Fruit fly (Drosophila melanogaster) whole organism, wandering third instar larva: ENCODE data around the gene CG44195.
A peak's percentile ranks its signal among the peaks of the same experiment; 100 is the strongest.

Source experiments
- Abd-B ChIP-seq: fragments of >200 bp; optimal IDR thresholded peaks from 2 replicates; lab custom pipeline; 2017; ENCODE audit warnings: missing biosample characterization, missing genetic modification characterization
- CG32264 ChIP-seq: fragments of 200-800 bp; sonication (Bioruptor generic); optimal IDR thresholded peaks from 2 replicates; lab custom pipeline; 2016; ENCODE audit warnings: missing biosample characterization, missing genetic modification characterization
- CG9705 ChIP-seq: fragments of 200-800 bp; sonication (Bioruptor generic); optimal IDR thresholded peaks from 2 replicates; lab custom pipeline; 2018; ENCODE audit warnings: missing biosample characterization, mild to moderate bottlenecking, missing genetic modification characterization
- CrebA ChIP-seq: fragments of 200-800 bp; sonication (Bioruptor generic); optimal IDR thresholded peaks from 2 replicates; lab custom pipeline; 2016; ENCODE audit warnings: missing biosample characterization, mild to moderate bottlenecking, missing genetic modification characterization, borderline replicate concordance
- Dfd ChIP-seq: fragments of >200 bp; optimal IDR thresholded peaks from 2 replicates; lab custom pipeline; 2017; ENCODE audit warnings: missing biosample characterization, missing genetic modification characterization
- Dif ChIP-seq: fragments of 200-275, 200-300 bp; sonication (Bioruptor generic); optimal IDR thresholded peaks from 2 replicates; lab custom pipeline; 2018; ENCODE audit warnings: missing biosample characterization, missing genetic modification characterization; ENCODE audit not compliant: partially characterized antibody
- GATAd ChIP-seq: sonication (Bioruptor generic); optimal IDR thresholded peaks from 2 replicates; lab custom pipeline; 2016; ENCODE audit warnings: missing biosample characterization, missing genetic modification characterization
- HLH106 ChIP-seq: fragments of 200-800 bp; optimal IDR thresholded peaks from 3 replicates; lab custom pipeline; 2019; ENCODE audit warnings: missing biosample characterization, mild to moderate bottlenecking, missing genetic modification characterization, moderate library complexity
- Hnf4 ChIP-seq: fragments of 200-800 bp; sonication (Bioruptor generic); optimal IDR thresholded peaks from 2 replicates; lab custom pipeline; 2016; ENCODE audit warnings: missing biosample characterization, mild to moderate bottlenecking, missing genetic modification characterization
- Hr78 ChIP-seq: fragments of >200 bp; optimal IDR thresholded peaks from 2 replicates; lab custom pipeline; 2017; ENCODE audit warnings: missing biosample characterization, missing genetic modification characterization
- Hr83 ChIP-seq: fragments of 200-300 bp; sonication (Bioruptor generic); optimal IDR thresholded peaks from 2 replicates; lab custom pipeline; 2016; ENCODE audit warnings: missing biosample characterization, mild to moderate bottlenecking, missing genetic modification characterization, moderate library complexity; ENCODE audit not compliant: poor library complexity, severe bottlenecking
- Jra ChIP-seq: sonication (Bioruptor generic); optimal IDR thresholded peaks from 2 replicates; lab custom pipeline; 2016; ENCODE audit warnings: missing biosample characterization, missing genetic modification characterization
- Mio ChIP-seq: sonication (Bioruptor generic); optimal IDR thresholded peaks from 2 replicates; lab custom pipeline; 2016; ENCODE audit warnings: missing biosample characterization, missing genetic modification characterization
- Myc ChIP-seq: fragments of >200 bp; optimal IDR thresholded peaks from 2 replicates; lab custom pipeline; 2017
- N ChIP-seq: fragments of >200 bp; optimal IDR thresholded peaks from 2 replicates; lab custom pipeline; 2018; ENCODE audit warnings: missing biosample characterization, missing external identifiers, missing genetic modification characterization
- OdsH ChIP-seq: fragments of 200-800 bp; sonication (Bioruptor generic); optimal IDR thresholded peaks from 2 replicates; lab custom pipeline; 2016; ENCODE audit warnings: missing biosample characterization, mild to moderate bottlenecking, missing genetic modification characterization
- Rel ChIP-seq, 2 experiments: fragments of 200-800 bp; sonication (Bioruptor generic) in 1 of 2; optimal IDR thresholded peaks; 2 replicates in 1 of 2; 3 replicates in 1 of 2; lab custom pipeline; 2016 to 2019; ENCODE audit warnings: mild to moderate bottlenecking in 2 of 2, missing biosample characterization in 2 of 2, missing genetic modification characterization in 2 of 2, moderate library complexity in 1 of 2
- Sp1 ChIP-seq: fragments of 200-800 bp; sonication (Bioruptor generic); optimal IDR thresholded peaks from 3 replicates; lab custom pipeline; 2019; ENCODE audit warnings: missing biosample characterization, mild to moderate bottlenecking, missing genetic modification characterization, moderate library complexity
- Vsx2 ChIP-seq: fragments of 200-300, 225-300 bp; sonication (Bioruptor generic); optimal IDR thresholded peaks from 2 replicates; lab custom pipeline; 2018; ENCODE audit warnings: missing biosample characterization, missing genetic modification characterization; ENCODE audit not compliant: partially characterized antibody
- br ChIP-seq: fragments of 200-800 bp; sonication (Bioruptor generic); optimal IDR thresholded peaks from 2 replicates; lab custom pipeline; 2016; ENCODE audit warnings: missing biosample characterization, missing genetic modification characterization
- brk ChIP-seq: fragments of 200-800 bp; sonication (Bioruptor generic); optimal IDR thresholded peaks from 2 replicates; lab custom pipeline; 2016; ENCODE audit warnings: missing biosample characterization, mild to moderate bottlenecking, missing genetic modification characterization
- dl ChIP-seq, 2 experiments: fragments of 175-275, 200-275 bp in 1 of 2; fragments of 200-275 bp in 1 of 2; sonication (Bioruptor generic); optimal IDR thresholded peaks; lab custom pipeline; 2018; ENCODE audit warnings: mild to moderate bottlenecking in 2 of 2, missing biosample characterization in 2 of 2, missing genetic modification characterization in 2 of 2, moderate library complexity in 2 of 2; ENCODE audit not compliant: partially characterized antibody in 2 of 2, insufficient read depth in 1 of 2
- dmrt93B ChIP-seq: fragments of 200-800 bp; sonication (Bioruptor generic); optimal IDR thresholded peaks from 2 replicates; lab custom pipeline; 2018; ENCODE audit warnings: missing biosample characterization, mild to moderate bottlenecking, missing genetic modification characterization
- dsf ChIP-seq: sonication (Bioruptor generic); optimal IDR thresholded peaks from 2 replicates; lab custom pipeline; 2016; ENCODE audit warnings: missing biosample characterization, missing genetic modification characterization, borderline replicate concordance
- ey ChIP-seq: fragments of 200-800 bp; sonication (Bioruptor generic); optimal IDR thresholded peaks from 2 replicates; lab custom pipeline; 2016; ENCODE audit warnings: missing biosample characterization, missing genetic modification characterization
- foxo ChIP-seq, 2 experiments: fragments of 200-800 bp; sonication (Bioruptor generic); optimal IDR thresholded peaks; 2 replicates in 1 of 2; 3 replicates in 1 of 2; lab custom pipeline; 2016 to 2017; ENCODE audit warnings: missing biosample characterization in 2 of 2, missing genetic modification characterization in 2 of 2
- fru ChIP-seq: fragments of 200-800 bp; sonication (Bioruptor generic); optimal IDR thresholded peaks from 3 replicates; lab custom pipeline; 2016; ENCODE audit warnings: missing biosample characterization, mild to moderate bottlenecking, missing genetic modification characterization
- h ChIP-seq: fragments of 200-800 bp; sonication (Bioruptor generic); optimal IDR thresholded peaks from 3 replicates; lab custom pipeline; 2016; ENCODE audit warnings: missing biosample characterization, mild to moderate bottlenecking, missing genetic modification characterization
- jim ChIP-seq: fragments of 175-275, 200-325 bp; sonication (Bioruptor generic); optimal IDR thresholded peaks from 2 replicates; lab custom pipeline; 2016; ENCODE audit warnings: missing biosample characterization, mild to moderate bottlenecking, missing genetic modification characterization
- lola ChIP-seq: fragments of >200 bp; optimal IDR thresholded peaks from 2 replicates; lab custom pipeline; 2017; ENCODE audit warnings: missing biosample characterization, missing genetic modification characterization
- pan ChIP-seq: fragments of >200 bp; optimal IDR thresholded peaks from 2 replicates; lab custom pipeline; 2017
- psq ChIP-seq: fragments of 200-800 bp; sonication (Bioruptor generic); optimal IDR thresholded peaks from 3 replicates; lab custom pipeline; 2017; ENCODE audit warnings: missing biosample characterization, mild to moderate bottlenecking, missing genetic modification characterization, moderate library complexity
- rgr ChIP-seq: fragments of 200-800 bp; sonication (Bioruptor generic); optimal IDR thresholded peaks from 3 replicates; lab custom pipeline; 2016; ENCODE audit warnings: missing biosample characterization, mild to moderate bottlenecking, missing genetic modification characterization
- sage ChIP-seq: fragments of 200-800 bp; sonication (Bioruptor generic); optimal IDR thresholded peaks from 2 replicates; lab custom pipeline; 2016; ENCODE audit warnings: missing biosample characterization, mild to moderate bottlenecking, missing genetic modification characterization
- sv ChIP-seq: fragments of 200-800 bp; sonication (Bioruptor generic); optimal IDR thresholded peaks from 3 replicates; lab custom pipeline; 2016; ENCODE audit warnings: missing biosample characterization, missing genetic modification characterization
- tai ChIP-seq: sonication (Bioruptor generic); optimal IDR thresholded peaks from 2 replicates; lab custom pipeline; 2016; ENCODE audit warnings: missing biosample characterization, missing genetic modification characterization
- usp ChIP-seq: fragments of >200 bp; optimal IDR thresholded peaks from 2 replicates; lab custom pipeline; 2017; ENCODE audit warnings: missing biosample characterization, missing genetic modification characterization
- woc ChIP-seq: sonication (Bioruptor generic); optimal IDR thresholded peaks from 2 replicates; lab custom pipeline; 2016; ENCODE audit warnings: missing biosample characterization, mild to moderate bottlenecking, missing genetic modification characterization

CG44195 gene

dm6 chr3L:7726285-7726684 lies 30.8 kb upstream of the CG44195 start, which contains the start of gene CG7457:
TSS of gene CG7457 (minus strand) at chr3L:7726473.
- TF ChIP-seq CG32264, result no peak
- no peak for TF ChIP-seq GATAd (GFP tag; lab: Kevin White, UChicago)
- TF ChIP-seq Jra, result no peak
- TF ChIP-seq Mio (GFP tag; lab: Kevin White, UChicago), result no peak
- no peak for TF ChIP-seq fru (GFP tag; lab: Kevin White, UChicago)
- TF ChIP-seq dsf, result no peak
- TF ChIP-seq dmrt93B (GFP tag; lab: Kevin White, UChicago), result no peak

dm6 chr3L:7721527-7721926 lies 26.1 kb upstream of the CG44195 start:
- TF ChIP-seq lola (GFP tag; lab: Kevin White, UChicago) (no peak), h (GFP tag; lab: Kevin White, UChicago) (peak; percentile 30), Hnf4 (GFP tag; lab: Kevin White, UChicago) (peak; percentile 37), br (peak; percentile 54)

dm6 chr3L:7719418-7719789 lies 23.9 kb upstream of the CG44195 start:
- TF ChIP-seq psq (GFP tag; lab: Kevin White, UChicago), result no peak
- TF ChIP-seq Hnf4 (GFP tag; lab: Kevin White, UChicago), result peak; percentile 76

- peak; percentile 22 to 44 for TF ChIP-seq dl (GFP tag; optimal IDR thresholded peaks at IDR 0.05; lab: Kevin White, UChicago; ENCODE audit: insufficient read depth in 1 of 2, partially characterized antibody in 2 of 2)
- TF ChIP-seq CG9705 (GFP tag; lab: Kevin White, UChicago), result peak; percentile 88
- TF ChIP-seq brk (GFP tag; lab: Kevin White, UChicago), result peak; percentile 96
- TF ChIP-seq jim (GFP tag; lab: Kevin White, UChicago), result no peak
- TF ChIP-seq tai (GFP tag; lab: Kevin White, UChicago), result no peak
- TF ChIP-seq Vsx2 (GFP tag; lab: Kevin White, UChicago), result no peak
- TF ChIP-seq Myc, result peak; percentile 69
- TF ChIP-seq CrebA, result peak; percentile 96
- TF ChIP-seq Dif (GFP tag; lab: Kevin White, UChicago), result peak; percentile 50
- no peak for TF ChIP-seq N (GFP tag; lab: Kevin White, UChicago)
- peak; percentile 22 for TF ChIP-seq Mio (GFP tag; lab: Kevin White, UChicago)
- TF ChIP-seq Abd-B (GFP tag; lab: Kevin White, UChicago), result no peak
- peak; percentile 97 for TF ChIP-seq HLH106 (tag; lab: Kevin White, UChicago)
- peak; percentile 95 for TF ChIP-seq Sp1 (GFP tag; lab: Kevin White, UChicago)
- no peak for TF ChIP-seq usp (GFP tag; lab: Kevin White, UChicago)
- peak; percentile 92 for TF ChIP-seq ey (GFP tag; lab: Kevin White, UChicago)
- TF ChIP-seq h (GFP tag; lab: Kevin White, UChicago), result peak; percentile 96
- TF ChIP-seq pan (lab: Kevin White, UChicago), result peak; percentile 84
- no peak for TF ChIP-seq lola (GFP tag; lab: Kevin White, UChicago)
- peak; percentile 76 to 97 for TF ChIP-seq foxo (GFP tag; optimal IDR thresholded peaks at IDR 0.05; lab: Kevin White, UChicago)
- TF ChIP-seq dsf, result peak; percentile 37
- peak; percentile 95 for TF ChIP-seq sage
- TF ChIP-seq br, result peak; percentile 90
- no peak for TF ChIP-seq Dfd (GFP tag; lab: Kevin White, UChicago)
- no peak for TF ChIP-seq Hr78 (GFP tag; lab: Kevin White, UChicago)
- TF ChIP-seq Rel (GFP tag; optimal IDR thresholded peaks at IDR 0.05; lab: Kevin White, UChicago), result peak; percentile 96
- peak; percentile 64 for TF ChIP-seq Rel (tag; optimal IDR thresholded peaks at IDR 0.05; lab: Kevin White, UChicago)
- TF ChIP-seq sv (GFP tag; lab: Kevin White, UChicago), result peak; percentile 88
- TF ChIP-seq OdsH (GFP tag; lab: Kevin White, UChicago), result peak; percentile 97
- TF ChIP-seq Hnf4 (GFP tag; lab: Kevin White, UChicago), result peak; percentile 96
- peak; percentile 91 for TF ChIP-seq woc (GFP tag; lab: Kevin White, UChicago)
- TF ChIP-seq dmrt93B (GFP tag; lab: Kevin White, UChicago), result peak; percentile 96
- peak; percentile 87 for TF ChIP-seq CG32264
- TF ChIP-seq GATAd (GFP tag; lab: Kevin White, UChicago), result no peak
- peak; percentile 94 for TF ChIP-seq psq (GFP tag; lab: Kevin White, UChicago)
- peak; percentile 95 for TF ChIP-seq fru (GFP tag; lab: Kevin White, UChicago)
- peak; percentile 97 for TF ChIP-seq rgr
- peak; percentile 28 for TF ChIP-seq Hr83 (GFP tag; lab: Kevin White, UChicago)
- TF ChIP-seq Jra, result peak; percentile 43
- TF ChIP-seq, all 38 proteins: peak for 28
Measured at dm6 chr3L:7718561-7719417, 23.3 kb upstream of the CG44195 start, which contains the start of gene Mcad. TSS of gene Mcad (plus strand) at chr3L:7719350.
